Fruit fly (Drosophila melanogaster) whole organism, embryonic: ENCODE results near the gene CG14221.

Source experiments
- CG15479 ChIP-seq: fragments of 200-800 bp; sonication (Bioruptor generic); optimal IDR thresholded peaks from 3 replicates; lab custom pipeline; 2019; ENCODE audit warnings: missing biosample characterization, mild to moderate bottlenecking, missing genetic modification characterization, moderate library complexity
- CG17359 ChIP-seq: fragments of 200-800 bp; sonication (Bioruptor generic); optimal IDR thresholded peaks from 3 replicates; lab custom pipeline; 2018; ENCODE audit warnings: missing biosample characterization, mild to moderate bottlenecking, missing genetic modification characterization, moderate library complexity
- CG6254 ChIP-seq: fragments of 200-800 bp; sonication (Bioruptor generic); optimal IDR thresholded peaks from 3 replicates; lab custom pipeline; 2017; ENCODE audit warnings: mild to moderate bottlenecking, missing biosample characterization, missing genetic modification reagents, missing genetic modification characterization
- MBD-R2 ChIP-seq: fragments of 200-800 bp; sonication (Bioruptor generic); IDR thresholded peaks from 2 replicates; pipeline ENCODE4 v1.3.6; 2022; ENCODE audit warnings: missing biosample characterization, missing genetic modification characterization
- Med ChIP-seq: fragments of 200-800 bp; sonication (Bioruptor generic); peaks from one replicate; lab custom pipeline; 2016; ENCODE audit warnings: missing biosample characterization, missing genetic modification characterization, mild to moderate bottlenecking, inconsistent platforms, moderate library complexity
- YL-1 ChIP-seq: fragments of 200-800 bp; sonication (Bioruptor generic); optimal IDR thresholded peaks from 3 replicates; lab custom pipeline; 2017; ENCODE audit warnings: missing biosample characterization, mild to moderate bottlenecking, missing genetic modification characterization
- nom ChIP-seq: fragments of 200-800 bp; sonication (Bioruptor generic); optimal IDR thresholded peaks from 2 replicates; lab custom pipeline; 2017; ENCODE audit warnings: missing biosample characterization, missing genetic modification characterization, mild to moderate bottlenecking, moderate library complexity, missing genetic modification reagents
- p53 ChIP-seq: fragments of 200-800 bp; sonication (Bioruptor generic); optimal IDR thresholded peaks from 2 replicates; lab custom pipeline; 2016; ENCODE audit warnings: missing biosample characterization, missing genetic modification characterization

CG14221 gene

dm6 chrX:19577940-19578632, 43.0 kb downstream of the CG14221 start (continued):
- TF ChIP-seq CG15479 (GFP tag; lab: Kevin White, UChicago) (peak; percentile 39), Med (GFP tag; lab: Kevin White, UChicago) (peak; percentile 42), p53 (peak; percentile 90), MBD-R2 (GFP tag; lab: Robert Waterston, UW) (peak; percentile 23; the same call in 1 of the 2 replicates), CG17359 (no peak), nom (GFP tag; lab: Kevin White, UChicago) (peak; percentile 9)

- TF ChIP-seq YL-1 (no peak), CG6254 (peak; percentile 73)
Observed at dm6 chrX:19573687-19574086, 47.4 kb downstream of the CG14221 start.
